Worm (Caenorhabditis elegans) whole organism, L3 larva: ENCODE results near the gene try-4.

Source experiments
- R02D3.7 ChIP-seq: fragments of 150-350 bp; optimal IDR thresholded peaks from 2 replicates; lab custom pipeline; 2014; ENCODE audit warnings: missing biosample characterization, missing genetic modification characterization
- ZK546.5 ChIP-seq: sonication (generic microtip); optimal IDR thresholded peaks from 2 replicates; lab custom pipeline; 2017; ENCODE audit warnings: missing biosample characterization, missing genetic modification characterization
- ama-1 ChIP-seq: fragments of 150-350 bp; optimal IDR thresholded peaks from 2 replicates; lab custom pipeline; 2018
- ceh-16 ChIP-seq: sonication (generic microtip); optimal IDR thresholded peaks from 2 replicates; lab custom pipeline; 2017; ENCODE audit warnings: missing biosample characterization, missing genetic modification characterization
- ceh-28 ChIP-seq: fragments of 150-350 bp; optimal IDR thresholded peaks from 2 replicates; lab custom pipeline; 2014; ENCODE audit warnings: missing biosample characterization, missing genetic modification reagents, missing genetic modification characterization
- ceh-82 ChIP-seq: fragments of 150-350 bp; optimal IDR thresholded peaks from 2 replicates; lab custom pipeline; 2014; ENCODE audit warnings: missing biosample characterization, missing genetic modification characterization
- ceh-9 ChIP-seq: sonication (generic microtip); optimal IDR thresholded peaks from 2 replicates; lab custom pipeline; 2018; ENCODE audit warnings: missing biosample characterization, missing genetic modification characterization
- daf-12 ChIP-seq: fragments of 150-350 bp; optimal IDR thresholded peaks from 2 replicates; lab custom pipeline; 2014; ENCODE audit warnings: missing biosample characterization, missing genetic modification reagents, missing genetic modification characterization
- egl-27 ChIP-seq: sonication (generic microtip); optimal IDR thresholded peaks from 4 replicates; lab custom pipeline; 2017; ENCODE audit warnings: missing biosample characterization, missing genetic modification reagents, missing genetic modification characterization
- elt-1 ChIP-seq: fragments of 150-350 bp; optimal IDR thresholded peaks from 2 replicates; lab custom pipeline; 2014; ENCODE audit warnings: missing biosample characterization, missing genetic modification characterization
- elt-2 ChIP-seq: sonication (generic microtip); optimal IDR thresholded peaks from 2 replicates; lab custom pipeline; 2016; ENCODE audit warnings: missing genetic modification reagents, mild to moderate bottlenecking, missing genetic modification characterization, missing compliant biosample characterization
- elt-3 ChIP-seq, 3 experiments: fragments of 150-350 bp in 1 of 3; sonication (generic microtip) in 2 of 3; optimal IDR thresholded peaks; 2 replicates in 2 of 3; 4 replicates in 1 of 3; lab custom pipeline; 2014 to 2017; ENCODE audit warnings: missing biosample characterization in 3 of 3, missing genetic modification characterization in 3 of 3
- eor-1 ChIP-seq, 2 experiments: fragments of 150-350 bp; optimal IDR thresholded peaks; 2 replicates each; lab custom pipeline; 2014 to 2018; ENCODE audit warnings: missing biosample characterization in 2 of 2, missing genetic modification characterization in 2 of 2
- fkh-10 ChIP-seq: sonication (generic microtip); optimal IDR thresholded peaks from 2 replicates; lab custom pipeline; 2017; ENCODE audit warnings: missing biosample characterization, missing genetic modification reagents, missing genetic modification characterization
- fkh-2 ChIP-seq: fragments of 150-350 bp; optimal IDR thresholded peaks from 2 replicates; lab custom pipeline; 2014; ENCODE audit warnings: missing biosample characterization, missing genetic modification reagents, missing genetic modification characterization
- fos-1 ChIP-seq: fragments of 150-350 bp; optimal IDR thresholded peaks from 2 replicates; lab custom pipeline; 2014; ENCODE audit warnings: missing biosample characterization, missing genetic modification characterization
- hmg-11 ChIP-seq: sonication (generic microtip); optimal IDR thresholded peaks from 2 replicates; lab custom pipeline; 2016; ENCODE audit warnings: missing genetic modification characterization, missing compliant biosample characterization
- jun-1 ChIP-seq: fragments of 150-350 bp; optimal IDR thresholded peaks from 2 replicates; lab custom pipeline; 2014; ENCODE audit warnings: missing biosample characterization, missing genetic modification reagents, missing genetic modification characterization
- lin-15B ChIP-seq: fragments of 150-350 bp; optimal IDR thresholded peaks from 2 replicates; lab custom pipeline; 2014; ENCODE audit warnings: missing biosample characterization, missing genetic modification characterization
- lin-39 ChIP-seq: fragments of 150-350 bp; optimal IDR thresholded peaks from 2 replicates; lab custom pipeline; 2018; ENCODE audit warnings: missing biosample characterization, missing genetic modification reagents, missing genetic modification characterization
- lsy-12 ChIP-seq: sonication (generic microtip); optimal IDR thresholded peaks from 2 replicates; lab custom pipeline; 2016; ENCODE audit warnings: mild to moderate bottlenecking, missing genetic modification characterization, missing compliant biosample characterization
- mdl-1 ChIP-seq: fragments of 150-350 bp; optimal IDR thresholded peaks from 2 replicates; lab custom pipeline; 2014; ENCODE audit warnings: missing biosample characterization, missing genetic modification characterization
- mml-1 ChIP-seq: fragments of 150-350 bp; sonication (generic microtip); optimal IDR thresholded peaks from 3 replicates; lab custom pipeline; 2014; ENCODE audit warnings: missing biosample characterization, missing genetic modification characterization
- nfya-1 ChIP-seq: sonication (generic microtip); optimal IDR thresholded peaks from 2 replicates; lab custom pipeline; 2017; ENCODE audit warnings: missing genetic modification characterization, mild to moderate bottlenecking, missing compliant biosample characterization, antibody characterized with exemption, moderate library complexity; ENCODE audit not compliant: insufficient read depth
- nhr-11 ChIP-seq: fragments of 150-350 bp; optimal IDR thresholded peaks from 2 replicates; lab custom pipeline; 2014; ENCODE audit warnings: missing biosample characterization, missing genetic modification characterization
- nhr-12 ChIP-seq: fragments of 150-350 bp; optimal IDR thresholded peaks from 2 replicates; lab custom pipeline; 2014; ENCODE audit warnings: missing biosample characterization, missing genetic modification characterization
- nhr-23 ChIP-seq: fragments of 150-350 bp; optimal IDR thresholded peaks from 2 replicates; lab custom pipeline; 2014; ENCODE audit warnings: missing biosample characterization, missing genetic modification reagents, missing genetic modification characterization
- nhr-237 ChIP-seq: fragments of 150-350 bp; optimal IDR thresholded peaks from 2 replicates; lab custom pipeline; 2014; ENCODE audit warnings: missing biosample characterization, missing genetic modification characterization
- nhr-25 ChIP-seq: sonication (generic microtip); optimal IDR thresholded peaks from 2 replicates; lab custom pipeline; 2017; ENCODE audit warnings: missing biosample characterization, missing genetic modification characterization
- nhr-43 ChIP-seq: sonication (generic microtip); optimal IDR thresholded peaks from 2 replicates; lab custom pipeline; 2016; ENCODE audit warnings: mild to moderate bottlenecking, missing genetic modification characterization, missing compliant biosample characterization; ENCODE audit not compliant: poor library complexity, severe bottlenecking
- nhr-67 ChIP-seq: fragments of 150-350 bp; optimal IDR thresholded peaks from 2 replicates; lab custom pipeline; 2014; ENCODE audit warnings: missing biosample characterization, missing genetic modification characterization
- nhr-76 ChIP-seq: fragments of 150-350 bp; sonication (generic microtip); optimal IDR thresholded peaks from 5 replicates; lab custom pipeline; 2014; ENCODE audit warnings: missing biosample characterization, missing genetic modification characterization
- nhr-77 ChIP-seq: fragments of 150-350 bp; optimal IDR thresholded peaks from 2 replicates; lab custom pipeline; 2014; ENCODE audit warnings: missing biosample characterization, missing genetic modification characterization
- pha-4 ChIP-seq: fragments of 150-350 bp; optimal IDR thresholded peaks from 2 replicates; lab custom pipeline; 2014; ENCODE audit warnings: missing biosample characterization, missing genetic modification reagents, missing genetic modification characterization
- sea-2 ChIP-seq: fragments of 150-350 bp; sonication (generic microtip); optimal IDR thresholded peaks from 4 replicates; lab custom pipeline; 2014; ENCODE audit warnings: missing biosample characterization, missing genetic modification reagents, missing genetic modification characterization
- skn-1 ChIP-seq: fragments of 150-350 bp; optimal IDR thresholded peaks from 2 replicates; lab custom pipeline; 2014; ENCODE audit warnings: missing biosample characterization, missing genetic modification characterization
- snpc-4 ChIP-seq: fragments of 150-350 bp; optimal IDR thresholded peaks from 2 replicates; lab custom pipeline; 2014; ENCODE audit warnings: missing biosample characterization, missing genetic modification characterization
- tbx-2 ChIP-seq: sonication (generic microtip); optimal IDR thresholded peaks from 2 replicates; lab custom pipeline; 2016; ENCODE audit warnings: mild to moderate bottlenecking, missing genetic modification characterization, missing compliant biosample characterization
- unc-39 ChIP-seq: sonication (generic microtip); optimal IDR thresholded peaks from 4 replicates; lab custom pipeline; 2017; ENCODE audit warnings: missing biosample characterization, missing genetic modification characterization
- unc-62 ChIP-seq: fragments of 150-350 bp; sonication (generic microtip); optimal IDR thresholded peaks from 4 replicates; lab custom pipeline; 2014; ENCODE audit warnings: missing biosample characterization, missing genetic modification reagents, missing genetic modification characterization
- zag-1 ChIP-seq: fragments of 150-350 bp; optimal IDR thresholded peaks from 2 replicates; lab custom pipeline; 2014; ENCODE audit warnings: missing biosample characterization, missing genetic modification characterization
- ztf-11 ChIP-seq: fragments of 150-350 bp; optimal IDR thresholded peaks from 2 replicates; lab custom pipeline; 2014; ENCODE audit warnings: missing biosample characterization, missing genetic modification characterization
- ztf-4 ChIP-seq: fragments of 150-350 bp; optimal IDR thresholded peaks from 2 replicates; lab custom pipeline; 2014; ENCODE audit warnings: missing biosample characterization, missing genetic modification characterization

try-4 gene

ce11 chrV:20903167-20904093, 42.5 kb upstream of the try-4 start, which contains the start of gene amx-3 (continued):
- TF ChIP-seq pha-4 (tag; lab: Kevin White, UChicago), result peak; percentile 38
- TF ChIP-seq elt-1, result no peak
- TF ChIP-seq nhr-25 (tag; lab: Kevin White, UChicago), result peak; percentile 27
- TF ChIP-seq nhr-237, result no peak
- TF ChIP-seq tbx-2 (tag; lab: Kevin White, UChicago), result no peak
- TF ChIP-seq ceh-9 (tag; lab: Kevin White, UChicago), result no peak
- TF ChIP-seq ztf-4, result no peak
- peak; percentile 89 for TF ChIP-seq elt-2 (tag; lab: Kevin White, UChicago)
- TF ChIP-seq unc-39 (tag; lab: Kevin White, UChicago), result no peak
- no peak for TF ChIP-seq ZK546.5
- TF ChIP-seq zag-1 (tag; lab: Kevin White, UChicago), result no peak
- no peak for TF ChIP-seq lin-39 (tag; lab: Kevin White, UChicago)

- TF ChIP-seq ceh-9 (tag; lab: Kevin White, UChicago) (no peak), mml-1 (no peak), ama-1 (lab: Kevin White, UChicago) (no peak), tbx-2 (tag; lab: Kevin White, UChicago) (no peak), egl-27 (tag; lab: Kevin White, UChicago) (no peak), ZK546.5 (no peak), mdl-1 (tag; lab: Kevin White, UChicago) (no peak), jun-1 (tag; lab: Kevin White, UChicago) (no peak), elt-3 (tag; optimal IDR thresholded peaks at IDR 0.05; lab: Kevin White, UChicago) (no peak), eor-1 (tag; optimal IDR thresholded peaks at IDR 0.05; lab: Kevin White, UChicago) (no peak), nhr-77 (no peak), nhr-12 (tag; lab: Kevin White, UChicago) (no peak), zag-1 (tag; lab: Kevin White, UChicago) (no peak), nhr-43 (tag; lab: Kevin White, UChicago) (no peak), lin-15B (tag; lab: Kevin White, UChicago) (no peak), R02D3.7 (no peak), ceh-28 (tag; lab: Kevin White, UChicago) (no peak), nfya-1 (tag; lab: Kevin White, UChicago) (no peak), snpc-4 (no peak)
Measured at ce11 chrV:20891871-20892270, 30.9 kb upstream of the try-4 start.

ce11 chrV:20879069-20879667, 18.2 kb upstream of the try-4 start, which contains the start of gene unc-80:
TSS of gene unc-80 (plus strand) at chrV:20879601.
- TF ChIP-seq ceh-82 (tag; lab: Kevin White, UChicago) (no peak), nhr-237 (no peak), elt-1 (peak; percentile 2), eor-1 (tag; optimal IDR thresholded peaks at IDR 0.05; lab: Kevin White, UChicago) (no peak), ztf-4 (no peak), elt-2 (tag; lab: Kevin White, UChicago) (no peak), fkh-10 (peak; percentile 4), fkh-2 (tag; lab: Kevin White, UChicago) (no peak), lin-39 (tag; lab: Kevin White, UChicago) (peak; percentile 51), fos-1 (no peak), nhr-67 (tag; lab: Kevin White, UChicago) (no peak), elt-3 (tag; optimal IDR thresholded peaks at IDR 0.05; lab: Kevin White, UChicago) (no peak), lsy-12 (no peak), ZK546.5 (no peak), nhr-43 (tag; lab: Kevin White, UChicago) (no peak), mdl-1 (tag; lab: Kevin White, UChicago) (no peak), nhr-76 (tag; lab: Kevin White, UChicago) (no peak), ztf-11 (tag; lab: Kevin White, UChicago) (no peak), nhr-12 (tag; lab: Kevin White, UChicago) (no peak), tbx-2 (tag; lab: Kevin White, UChicago) (peak; percentile 5), daf-12 (tag; lab: Kevin White, UChicago) (no peak), unc-39 (tag; lab: Kevin White, UChicago) (no peak), hmg-11 (tag; lab: Kevin White, UChicago) (peak; percentile 63), mml-1 (no peak), nhr-11 (tag; lab: Kevin White, UChicago) (no peak), nhr-23 (tag; lab: Kevin White, UChicago) (no peak), zag-1 (tag; lab: Kevin White, UChicago) (no peak), ama-1 (lab: Kevin White, UChicago) (no peak), sea-2 (GFP tag; lab: Kevin White, UChicago) (no peak), ceh-28 (tag; lab: Kevin White, UChicago) (no peak), egl-27 (tag; lab: Kevin White, UChicago) (no peak), lin-15B (tag; lab: Kevin White, UChicago) (peak; percentile 31), pha-4 (tag; lab: Kevin White, UChicago) (no peak), nhr-25 (tag; lab: Kevin White, UChicago) (no peak), ceh-9 (tag; lab: Kevin White, UChicago) (no peak), unc-62 (GFP tag; lab: Kevin White, UChicago) (no peak), ceh-16 (tag; lab: Kevin White, UChicago) (no peak), jun-1 (tag; lab: Kevin White, UChicago) (no peak), skn-1 (tag; lab: Kevin White, UChicago) (peak; percentile 32)
